Fruit fly (Drosophila melanogaster) whole organism, embryonic: ENCODE measurements around the gene CG14598.

Experiments used
- Bdp1 ChIP-seq: fragments of 200-800 bp; sonication (Bioruptor generic); optimal IDR thresholded peaks from 3 replicates; lab custom pipeline; 2016; ENCODE audit warnings: missing biosample characterization, missing genetic modification characterization
- CG1233 ChIP-seq: fragments of 200-800 bp; sonication (Bioruptor generic); optimal IDR thresholded peaks from 4 replicates; lab custom pipeline; 2018; ENCODE audit warnings: missing biosample characterization, mild to moderate bottlenecking, missing genetic modification characterization
- CG13287 ChIP-seq: fragments of 200-800 bp; sonication (Bioruptor generic); IDR thresholded peaks from 2 replicates; pipeline ENCODE4 v1.3.6; 2022; ENCODE audit warnings: missing biosample characterization, missing genetic modification characterization; ENCODE audit not compliant: partially characterized antibody
- CG13624 ChIP-seq: fragments of 200-800 bp; sonication (Bioruptor generic); optimal IDR thresholded peaks from 2 replicates; lab custom pipeline; 2016; ENCODE audit warnings: missing biosample characterization, missing genetic modification characterization
- CG13775 ChIP-seq: fragments of 200-800 bp; sonication (Bioruptor generic); optimal IDR thresholded peaks from 3 replicates; lab custom pipeline; 2017; ENCODE audit warnings: missing biosample characterization, mild to moderate bottlenecking, missing genetic modification characterization
- CG14860 ChIP-seq: fragments of 200-800 bp; sonication (Bioruptor generic); IDR thresholded peaks from 3 replicates; pipeline ENCODE4 v1.3.6; 2022; ENCODE audit warnings: missing biosample characterization, missing genetic modification characterization; ENCODE audit not compliant: partially characterized antibody
- CG16779 ChIP-seq: fragments of 200-800 bp; sonication (Bioruptor generic); IDR thresholded peaks from 2 replicates; pipeline ENCODE4 v1.3.6; 2022; ENCODE audit warnings: missing biosample characterization, missing genetic modification characterization
- CG16813 ChIP-seq: fragments of 200-800 bp; sonication (Bioruptor generic); IDR thresholded peaks from 3 replicates; pipeline ENCODE4 v1.3.6; 2022; ENCODE audit warnings: missing biosample characterization, missing genetic modification characterization; ENCODE audit not compliant: partially characterized antibody
- CG17328 ChIP-seq: fragments of 200-800 bp; sonication (Bioruptor generic); IDR thresholded peaks from 2 replicates; pipeline ENCODE4 v1.3.6; 2022; ENCODE audit warnings: missing biosample characterization, missing genetic modification characterization
- CG17361 ChIP-seq: fragments of 200-800 bp; sonication (Bioruptor generic); IDR thresholded peaks from 3 replicates; pipeline ENCODE4 v1.3.6; 2022; ENCODE audit warnings: missing biosample characterization, missing genetic modification characterization
- CG18262 ChIP-seq: fragments of 200-800 bp; optimal IDR thresholded peaks from 3 replicates; lab custom pipeline; 2019; ENCODE audit warnings: missing biosample characterization, mild to moderate bottlenecking, missing genetic modification characterization, moderate library complexity
- CG2199 ChIP-seq: fragments of 200-800 bp; sonication (Bioruptor generic); IDR thresholded peaks from 3 replicates; pipeline ENCODE4 v1.3.6; 2022; ENCODE audit warnings: missing biosample characterization, missing genetic modification characterization
- CG31388 ChIP-seq: fragments of 200-800 bp; sonication (Bioruptor generic); optimal IDR thresholded peaks from 2 replicates; lab custom pipeline; 2016; ENCODE audit warnings: missing biosample characterization, missing genetic modification characterization
- CG33213 ChIP-seq: fragments of 200-800 bp; sonication (Bioruptor generic); optimal IDR thresholded peaks from 3 replicates; lab custom pipeline; 2016; ENCODE audit warnings: missing biosample characterization, missing genetic modification characterization
- CG3847 ChIP-seq: fragments of 200-800 bp; sonication (Bioruptor generic); IDR thresholded peaks from 2 replicates; pipeline ENCODE4 v1.3.6; 2022; ENCODE audit warnings: missing biosample characterization, missing genetic modification characterization
- CG42726 ChIP-seq: fragments of 200-800 bp; sonication (Bioruptor generic); IDR thresholded peaks from 2 replicates; pipeline ENCODE4 v1.3.6; 2022; ENCODE audit warnings: missing biosample characterization, missing genetic modification characterization; ENCODE audit not compliant: partially characterized antibody
- CG6791 ChIP-seq: fragments of 200-800 bp; sonication (Bioruptor generic); IDR thresholded peaks from 3 replicates; pipeline ENCODE4 v1.3.6; 2022; ENCODE audit warnings: missing biosample characterization, missing genetic modification characterization; ENCODE audit not compliant: partially characterized antibody
- CG8281 ChIP-seq: fragments of 200-800 bp; sonication (Bioruptor generic); optimal IDR thresholded peaks from 2 replicates; lab custom pipeline; 2018; ENCODE audit warnings: missing biosample characterization, mild to moderate bottlenecking, missing genetic modification characterization, moderate library complexity
- D19A ChIP-seq: fragments of 200-800 bp; optimal IDR thresholded peaks from 3 replicates; lab custom pipeline; 2019; ENCODE audit warnings: missing biosample characterization, mild to moderate bottlenecking, missing genetic modification characterization, moderate library complexity
- Dll ChIP-seq: fragments of 200-800 bp; sonication (Bioruptor generic); IDR thresholded peaks from 4 replicates; pipeline ENCODE4 v1.3.6; 2022; ENCODE audit warnings: missing biosample characterization, missing genetic modification characterization; ENCODE audit not compliant: partially characterized antibody
- Med ChIP-seq: fragments of 200-800 bp; sonication (Bioruptor generic); peaks from one replicate; lab custom pipeline; 2016; ENCODE audit warnings: missing biosample characterization, missing genetic modification characterization, mild to moderate bottlenecking, inconsistent platforms, moderate library complexity
- Myb ChIP-seq: fragments of 200-800 bp; sonication (Bioruptor generic); optimal IDR thresholded peaks from 2 replicates; lab custom pipeline; 2016; ENCODE audit warnings: missing biosample characterization, missing genetic modification characterization
- Opbp ChIP-seq: fragments of 200-800 bp; sonication (Bioruptor generic); IDR thresholded peaks from 3 replicates; pipeline ENCODE4 v1.3.6; 2022; ENCODE audit warnings: missing biosample characterization, missing genetic modification characterization; ENCODE audit not compliant: partially characterized antibody
- Rx ChIP-seq: fragments of 200-800 bp; sonication (Bioruptor generic); IDR thresholded peaks from 2 replicates; pipeline ENCODE4 v1.3.6; 2022; ENCODE audit warnings: missing biosample characterization, missing genetic modification characterization
- Scr ChIP-seq: fragments of 200-800 bp; sonication (Bioruptor generic); IDR thresholded peaks from 2 replicates; pipeline ENCODE4 v1.3.6; 2022; ENCODE audit warnings: missing biosample characterization, missing genetic modification characterization; ENCODE audit not compliant: partially characterized antibody
- Vsx1 ChIP-seq: fragments of 200-800 bp; sonication (Bioruptor generic); optimal IDR thresholded peaks from 2 replicates; lab custom pipeline; 2017; ENCODE audit warnings: missing biosample characterization, mild to moderate bottlenecking, missing genetic modification characterization, missing genetic modification reagents
- Xbp1 ChIP-seq: fragments of 200-800 bp; sonication (Bioruptor generic); optimal IDR thresholded peaks from 3 replicates; lab custom pipeline; 2016; ENCODE audit warnings: missing biosample characterization, mild to moderate bottlenecking, missing genetic modification characterization
- amos ChIP-seq: fragments of 200-800 bp; sonication (Bioruptor generic); IDR thresholded peaks from 2 replicates; pipeline ENCODE4 v1.3.6; 2022; ENCODE audit warnings: missing biosample characterization, missing genetic modification characterization; ENCODE audit not compliant: partially characterized antibody
- bbx ChIP-seq: fragments of 200-800 bp; sonication (Bioruptor generic); IDR thresholded peaks from 2 replicates; pipeline ENCODE4 v1.3.6; 2022; ENCODE audit warnings: missing biosample characterization, missing genetic modification characterization; ENCODE audit not compliant: partially characterized antibody
- crc ChIP-seq: fragments of 200-800 bp; sonication (Bioruptor generic); optimal IDR thresholded peaks from 2 replicates; lab custom pipeline; 2016; ENCODE audit warnings: missing biosample characterization, missing genetic modification characterization
- danr ChIP-seq: fragments of 200-800 bp; sonication (Bioruptor generic); IDR thresholded peaks from 2 replicates; pipeline ENCODE4 v1.3.6; 2022; ENCODE audit warnings: missing biosample characterization, missing genetic modification characterization
- eve ChIP-seq, 2 experiments: fragments of >200 bp; optimal IDR thresholded peaks; 2 replicates each; lab custom pipeline; 2017; ENCODE audit warnings: missing biosample characterization in 2 of 2, missing genetic modification characterization in 2 of 2
- gro ChIP-seq: fragments of 200-800 bp; sonication (Bioruptor generic); optimal IDR thresholded peaks from 2 replicates; lab custom pipeline; 2016; ENCODE audit warnings: missing biosample characterization, missing genetic modification characterization
- gt ChIP-seq: fragments of 200-800 bp; sonication (Bioruptor generic); IDR thresholded peaks from 2 replicates; pipeline ENCODE4 v1.3.6; 2022; ENCODE audit warnings: missing biosample characterization, missing genetic modification characterization
- inv ChIP-seq: fragments of 200-800 bp; sonication (Bioruptor generic); IDR thresholded peaks from 2 replicates; pipeline ENCODE4 v1.3.6; 2022; ENCODE audit warnings: missing biosample characterization, missing genetic modification characterization; ENCODE audit not compliant: partially characterized antibody
- knrl ChIP-seq: fragments of 200-800 bp; sonication (Bioruptor generic); IDR thresholded peaks from 3 replicates; pipeline ENCODE4 v1.3.6; 2022; ENCODE audit warnings: missing biosample characterization, missing genetic modification characterization; ENCODE audit not compliant: partially characterized antibody
- lab ChIP-seq: fragments of 200-800 bp; sonication (Bioruptor generic); optimal IDR thresholded peaks from 3 replicates; lab custom pipeline; 2017; ENCODE audit warnings: missing biosample characterization, missing genetic modification characterization, mild to moderate bottlenecking, moderate library complexity, missing genetic modification reagents
- mld ChIP-seq: fragments of 200-800 bp; sonication (Bioruptor generic); IDR thresholded peaks from 3 replicates; pipeline ENCODE4 v1.3.6; 2022; ENCODE audit warnings: missing biosample characterization, missing genetic modification characterization; ENCODE audit not compliant: partially characterized antibody
- nerfin-1 ChIP-seq: fragments of 200-800 bp; sonication (Bioruptor generic); optimal IDR thresholded peaks from 3 replicates; lab custom pipeline; 2019; ENCODE audit warnings: missing biosample characterization, mild to moderate bottlenecking, missing genetic modification characterization, moderate library complexity
- nerfin-2 ChIP-seq: fragments of 200-800 bp; sonication (Bioruptor generic); IDR thresholded peaks from 2 replicates; pipeline ENCODE4 v1.3.6; 2022; ENCODE audit warnings: missing biosample characterization, missing genetic modification characterization; ENCODE audit not compliant: partially characterized antibody
- phol ChIP-seq: fragments of 200-800 bp; sonication (Bioruptor generic); optimal IDR thresholded peaks from 3 replicates; lab custom pipeline; 2018; ENCODE audit warnings: missing biosample characterization, mild to moderate bottlenecking, missing genetic modification characterization, moderate library complexity
- sens ChIP-seq: fragments of 200-800 bp; sonication (Bioruptor generic); peaks from one replicate; lab custom pipeline; 2016; ENCODE audit warnings: missing biosample characterization, missing genetic modification characterization
- sima ChIP-seq: fragments of 200-800 bp; sonication (Bioruptor generic); optimal IDR thresholded peaks from 2 replicates; lab custom pipeline; 2016; ENCODE audit warnings: missing biosample characterization, missing genetic modification characterization
- sna ChIP-seq: fragments of 200-800 bp; sonication (Bioruptor generic); IDR thresholded peaks from 2 replicates; pipeline ENCODE4 v1.3.6; 2022; ENCODE audit warnings: missing biosample characterization, missing genetic modification characterization; ENCODE audit not compliant: partially characterized antibody
- tna ChIP-seq: fragments of 200-800 bp; sonication (Bioruptor generic); IDR thresholded peaks from 2 replicates; pipeline ENCODE4 v1.3.6; 2022; ENCODE audit warnings: missing biosample characterization, missing genetic modification characterization; ENCODE audit not compliant: partially characterized antibody
- trem ChIP-seq: fragments of 200-800 bp; optimal IDR thresholded peaks from 3 replicates; lab custom pipeline; 2019; ENCODE audit warnings: missing biosample characterization, mild to moderate bottlenecking, missing genetic modification characterization, moderate library complexity

CG14598 gene

DNA sequence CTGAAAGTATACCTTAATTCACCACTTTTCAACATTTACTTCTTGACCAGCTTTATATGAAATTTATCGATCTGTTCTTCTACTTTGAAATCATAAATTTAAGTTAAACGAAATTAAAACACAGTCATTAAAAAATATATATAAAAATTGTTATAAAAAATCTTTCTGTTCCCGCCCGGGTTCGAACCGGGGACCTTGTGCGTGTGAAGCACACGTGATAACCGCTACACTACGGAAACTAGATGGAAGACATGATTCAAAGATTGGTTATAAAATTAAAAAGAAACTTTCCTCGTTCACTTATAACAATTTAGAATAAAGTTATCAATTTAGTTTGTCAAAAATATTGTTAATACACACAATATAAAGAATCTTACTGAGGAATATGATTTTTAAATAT is 32.3 kb downstream of the CG14598 start (continued):
- TF ChIP-seq D19A, result no peak
- TF ChIP-seq CG8281 (tag; lab: Kevin White, UChicago), result peak; percentile 46
- peak; percentile 78; the same call in 1 of the 2 replicates for TF ChIP-seq amos
- no peak for TF ChIP-seq CG18262 (tag; lab: Kevin White, UChicago)
- peak; percentile 65 for TF ChIP-seq Scr (GFP tag; lab: Robert Waterston, UW)
- TF ChIP-seq sens (GFP tag; lab: Kevin White, UChicago), result peak; percentile 41
- peak; percentile 63 for TF ChIP-seq tna (GFP tag; lab: Robert Waterston, UW)
- 0 out of 2 replicates have a peak, but pooled peaks have one; percentile 30 for TF ChIP-seq inv (GFP tag; lab: Robert Waterston, UW)
- 0 out of 2 replicates have a peak, but pooled peaks have one; percentile 9 for TF ChIP-seq sna
- no peak for TF ChIP-seq trem (tag; lab: Kevin White, UChicago)
- peak; percentile 76 for TF ChIP-seq nerfin-2 (GFP tag; lab: Robert Waterston, UW)
- no peak for TF ChIP-seq nerfin-1 (tag; lab: Kevin White, UChicago)
- no peak for TF ChIP-seq gro (GFP tag; lab: Kevin White, UChicago)
- TF ChIP-seq mld (GFP tag; lab: Robert Waterston, UW), result peak; percentile 73; the same call in 2 of the 3 replicates
- TF ChIP-seq CG33213 (GFP tag; lab: Kevin White, UChicago), result no peak
- TF ChIP-seq Med (GFP tag; lab: Kevin White, UChicago), result peak; percentile 39
- TF ChIP-seq lab (GFP tag; lab: Kevin White, UChicago), result no peak
- no peak for TF ChIP-seq crc
- TF ChIP-seq CG42726 (GFP tag; lab: Robert Waterston, UW), result peak; percentile 61; the same call in 1 of the 2 replicates
- TF ChIP-seq Rx, result no peak
- no peak for TF ChIP-seq Myb
- TF ChIP-seq sima (GFP tag; lab: Kevin White, UChicago), result no peak
- TF ChIP-seq Dll (GFP tag; lab: Robert Waterston, UW), result peak; percentile 59; the same call in 2 of the 4 replicates
- no peak for TF ChIP-seq CG16779 (GFP tag; lab: Robert Waterston, UW)
- no peak for TF ChIP-seq Xbp1 (GFP tag; lab: Kevin White, UChicago)
- peak; percentile 59; the same call in 2 of the 3 replicates for TF ChIP-seq CG14860 (GFP tag; lab: Robert Waterston, UW)
- TF ChIP-seq knrl (GFP tag; lab: Robert Waterston, UW), result peak; percentile 45; the same call in 2 of the 3 replicates
- peak in 1 of 2 experiments; percentile 13 for TF ChIP-seq eve (GFP tag; optimal IDR thresholded peaks at IDR 0.05; lab: Kevin White, UChicago)
- peak; percentile 29; the same call in 1 of the 3 replicates for TF ChIP-seq CG17361
- peak; percentile 84 for TF ChIP-seq CG16813 (GFP tag; lab: Robert Waterston, UW)
- no peak for TF ChIP-seq CG13624 (GFP tag; lab: Kevin White, UChicago)
- no peak for TF ChIP-seq CG13775 (GFP tag; lab: Kevin White, UChicago)
- TF ChIP-seq CG1233, result no peak
- no peak for TF ChIP-seq danr (GFP tag; lab: Robert Waterston, UW)
- TF ChIP-seq CG17328 (GFP tag; lab: Robert Waterston, UW), result no peak
- peak; percentile 34; the same call in 1 of the 2 replicates for TF ChIP-seq CG13287 (GFP tag; lab: Robert Waterston, UW)
- TF ChIP-seq CG31388, result no peak
- 0 out of 3 replicates have a peak, but pooled peaks have one; percentile 27 for TF ChIP-seq CG2199
- no peak for TF ChIP-seq Vsx1 (GFP tag; lab: Kevin White, UChicago)
- peak; percentile 87 for TF ChIP-seq CG6791 (GFP tag; lab: Robert Waterston, UW)
- TF ChIP-seq Bdp1 (GFP tag; lab: Kevin White, UChicago), result peak; percentile 96
- TF ChIP-seq bbx (GFP tag; lab: Robert Waterston, UW), result peak; percentile 74; the same call in 1 of the 2 replicates
- TF ChIP-seq CG3847 (GFP tag; lab: Robert Waterston, UW), result no peak
- peak; percentile 76; the same call in 2 of the 3 replicates for TF ChIP-seq Opbp (GFP tag; lab: Robert Waterston, UW)
- no peak for TF ChIP-seq gt (GFP tag; lab: Robert Waterston, UW)
- TF ChIP-seq phol (tag; lab: Kevin White, UChicago), result no peak
- TF ChIP-seq, all 482 proteins: peak for 29
